Fruit fly (Drosophila melanogaster): Measurements from ENCODE around the gene CG33080.

Gene CG33080

dm6 chrX:5672243-5673051 lies 45.1 kb downstream of the CG33080 start, which contains the start of gene RpL35:
TSS of gene RpL35 (plus strand) at chrX:5672401.
- TF ChIP-seq Ets98B (GFP tag; IDR thresholded peaks at IDR 0.05) (no peak), CG10348 (GFP tag; IDR thresholded peaks at IDR 0.05) (no peak), CG12605 (GFP tag; IDR thresholded peaks at IDR 0.05) (no peak), D1 (tag; optimal IDR thresholded peaks at IDR 0.05) (no peak), Pif1B (GFP tag; optimal IDR thresholded peaks at IDR 0.05) (no peak), Pif1A (GFP tag; optimal IDR thresholded peaks at IDR 0.05) (no peak), CG8159 (tag; optimal IDR thresholded peaks at IDR 0.05) (peak; percentile 24), CG14655 (GFP tag; optimal IDR thresholded peaks at IDR 0.05) (no peak), CG15710 (tag; optimal IDR thresholded peaks at IDR 0.05) (no peak), gl (tag; optimal IDR thresholded peaks at IDR 0.05) (peak; percentile 31), fd96Ca (GFP tag; IDR thresholded peaks at IDR 0.05) (no peak), CG8301 (tag; optimal IDR thresholded peaks at IDR 0.05) (peak; percentile 8), EcR (GFP tag; optimal IDR thresholded peaks at IDR 0.05) (no peak), Snoo (tag; optimal IDR thresholded peaks at IDR 0.05) (peak; percentile 31), CG4496 (GFP tag; IDR thresholded peaks at IDR 0.05) (peak; percentile 51; the same call in 2 of the 3 replicates), rn (GFP tag; IDR thresholded peaks at IDR 0.05) (no peak), CG17806 (tag; optimal IDR thresholded peaks at IDR 0.05) (no peak), CG34367 (tag; optimal IDR thresholded peaks at IDR 0.05) (peak; percentile 7), CG9948 (tag; optimal IDR thresholded peaks at IDR 0.05) (no peak), CG13204 (GFP tag; optimal IDR thresholded peaks at IDR 0.05) (no peak), CG32121 (GFP tag; IDR thresholded peaks at IDR 0.05) (no peak)

dm6 chrX:5671537-5672029 lies 46.0 kb downstream of the CG33080 start, which contains the start of gene Rab18:
TSS of gene Rab18 (minus strand) at chrX:5671812.
- TF ChIP-seq rn (GFP tag; IDR thresholded peaks at IDR 0.05) = no peak
- TF ChIP-seq CG34367 (tag; optimal IDR thresholded peaks at IDR 0.05) = no peak
- peak; percentile 18; the same call in 1 of the 3 replicates for TF ChIP-seq fd96Ca (GFP tag; IDR thresholded peaks at IDR 0.05)
- TF ChIP-seq D1 (tag; optimal IDR thresholded peaks at IDR 0.05) = no peak
- no peak for TF ChIP-seq Pif1B (GFP tag; optimal IDR thresholded peaks at IDR 0.05)
- TF ChIP-seq CG4496 (GFP tag; IDR thresholded peaks at IDR 0.05) = peak; percentile 61; the same call in 2 of the 3 replicates
- no peak for TF ChIP-seq CG15710 (tag; optimal IDR thresholded peaks at IDR 0.05)
- TF ChIP-seq EcR (GFP tag; optimal IDR thresholded peaks at IDR 0.05) = no peak
- TF ChIP-seq Ets98B (GFP tag; IDR thresholded peaks at IDR 0.05) = no peak
- peak; percentile 53 for TF ChIP-seq gl (tag; optimal IDR thresholded peaks at IDR 0.05)
- TF ChIP-seq CG17806 (tag; optimal IDR thresholded peaks at IDR 0.05) = no peak
- TF ChIP-seq Pif1A (GFP tag; optimal IDR thresholded peaks at IDR 0.05) = no peak
- no peak for TF ChIP-seq CG13204 (GFP tag; optimal IDR thresholded peaks at IDR 0.05)
- no peak for TF ChIP-seq Snoo (tag; optimal IDR thresholded peaks at IDR 0.05)
- no peak for TF ChIP-seq CG8159 (tag; optimal IDR thresholded peaks at IDR 0.05)
- no peak for TF ChIP-seq CG10348 (GFP tag; IDR thresholded peaks at IDR 0.05)
- TF ChIP-seq CG9948 (tag; optimal IDR thresholded peaks at IDR 0.05) = no peak
- no peak for TF ChIP-seq CG8301 (tag; optimal IDR thresholded peaks at IDR 0.05)
- no peak for TF ChIP-seq CG32121 (GFP tag; IDR thresholded peaks at IDR 0.05)
- TF ChIP-seq CG14655 (GFP tag; optimal IDR thresholded peaks at IDR 0.05) = no peak
- TF ChIP-seq CG12605 (GFP tag; IDR thresholded peaks at IDR 0.05) = no peak

dm6 chrX:5665902-5666301 lies 51.7 kb downstream of the CG33080 start, which contains the start of the genes Sirt4 and CG4119:
TSS of gene Sirt4 (minus strand) at chrX:5665940.
TSS of gene CG4119 (plus strand) at chrX:5666052.
- no peak for TF ChIP-seq rn (GFP tag; IDR thresholded peaks at IDR 0.05)
- no peak for TF ChIP-seq Pif1A (GFP tag; optimal IDR thresholded peaks at IDR 0.05)
- peak; percentile 25 for TF ChIP-seq EcR (GFP tag; optimal IDR thresholded peaks at IDR 0.05)
- no peak for TF ChIP-seq CG8159 (tag; optimal IDR thresholded peaks at IDR 0.05)
- TF ChIP-seq CG32121 (GFP tag; IDR thresholded peaks at IDR 0.05) = no peak
- 0 out of 3 replicates have a peak, but pooled peaks have one; percentile 23 for TF ChIP-seq CG4496 (GFP tag; IDR thresholded peaks at IDR 0.05)

DNA sequence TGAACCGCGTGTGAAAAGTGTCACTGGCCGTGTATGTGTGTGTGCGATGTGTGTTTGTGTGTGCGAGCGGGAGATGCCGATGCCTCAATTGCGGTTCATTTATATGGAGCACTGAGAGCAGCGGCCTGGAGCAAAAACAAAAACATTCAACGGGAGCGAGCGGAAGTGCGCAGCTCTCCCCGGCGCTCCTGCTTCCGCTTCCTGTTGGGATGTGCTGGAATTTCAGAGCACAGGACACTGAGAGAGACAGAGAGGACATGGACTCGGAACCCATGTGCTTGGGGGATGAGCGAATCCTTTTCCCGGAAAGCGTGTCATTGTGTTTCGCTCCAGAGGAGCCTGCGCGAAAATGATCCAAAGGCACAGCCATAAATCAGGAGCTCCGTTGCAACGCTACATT lies 53.4 kb downstream of the CG33080 start:
- TF ChIP-seq gl (tag; optimal IDR thresholded peaks at IDR 0.05) = no peak
- peak; percentile 15 for TF ChIP-seq EcR (GFP tag; optimal IDR thresholded peaks at IDR 0.05)
- TF ChIP-seq D1 (tag; optimal IDR thresholded peaks at IDR 0.05) = no peak
- TF ChIP-seq CG15710 (tag; optimal IDR thresholded peaks at IDR 0.05) = no peak
- TF ChIP-seq CG13204 (GFP tag; optimal IDR thresholded peaks at IDR 0.05) = peak; percentile 43

dm6 chrX:5662761-5663160 lies 54.8 kb downstream of the CG33080 start, which contains the start of gene OtopLc:
TSS of gene OtopLc (minus strand) at chrX:5662861.
- TF ChIP-seq CG10348 (GFP tag; IDR thresholded peaks at IDR 0.05) (no peak), CG34367 (tag; optimal IDR thresholded peaks at IDR 0.05) (no peak), CG8301 (tag; optimal IDR thresholded peaks at IDR 0.05) (no peak), rn (GFP tag; IDR thresholded peaks at IDR 0.05) (no peak), CG4496 (GFP tag; IDR thresholded peaks at IDR 0.05) (no peak), CG12605 (GFP tag; IDR thresholded peaks at IDR 0.05) (no peak), CG15710 (tag; optimal IDR thresholded peaks at IDR 0.05) (no peak), Snoo (tag; optimal IDR thresholded peaks at IDR 0.05) (no peak), CG8159 (tag; optimal IDR thresholded peaks at IDR 0.05) (no peak), D1 (tag; optimal IDR thresholded peaks at IDR 0.05) (no peak), CG17806 (tag; optimal IDR thresholded peaks at IDR 0.05) (no peak), fd96Ca (GFP tag; IDR thresholded peaks at IDR 0.05) (no peak)

- TF ChIP-seq EcR (GFP tag; optimal IDR thresholded peaks at IDR 0.05) (no peak), CG4496 (GFP tag; IDR thresholded peaks at IDR 0.05) (no peak), Ets98B (GFP tag; IDR thresholded peaks at IDR 0.05) (no peak), CG32121 (GFP tag; IDR thresholded peaks at IDR 0.05) (no peak)
Measured at dm6 chrX:5661971-5662370, 55.6 kb downstream of the CG33080 start.

All from whole organism, pupa.